Worm (Caenorhabditis elegans) whole organism, midembryonic: ENCODE measurements around the gene ilys-6.

Experiments
- T22C8.4 ChIP-seq: fragments of 200-800 bp; sonication (Bioruptor generic); IDR thresholded peaks from 2 replicates; pipeline ENCODE4 v1.3.6; 2022; ENCODE audit warnings: missing genetic modification characterization, missing compliant biosample characterization
- cog-1 ChIP-seq: sonication (generic microtip); optimal IDR thresholded peaks from 2 replicates; lab custom pipeline; 2016; ENCODE audit warnings: missing genetic modification characterization, missing compliant biosample characterization
- flt-1 ChIP-seq: fragments of 200-800 bp; sonication (Bioruptor generic); IDR thresholded peaks from 2 replicates; pipeline ENCODE4 v1.3.6; 2022; ENCODE audit warnings: missing genetic modification characterization, missing compliant biosample characterization
- klf-2 ChIP-seq: fragments of 200-800 bp; sonication (Bioruptor generic); conservative IDR thresholded peaks from 2 replicates; pipeline ENCODE4 v1.3.6; 2022; ENCODE audit warnings: missing genetic modification reagents, missing genetic modification characterization, missing compliant biosample characterization
- med-1 ChIP-seq: sonication (generic microtip); optimal IDR thresholded peaks from 2 replicates; lab custom pipeline; 2017; ENCODE audit warnings: missing genetic modification characterization, mild to moderate bottlenecking, missing compliant biosample characterization, antibody characterized with exemption, missing genetic modification reagents; ENCODE audit not compliant: insufficient read depth
- ref-1 ChIP-seq: fragments of 200-800 bp; sonication (Bioruptor generic); conservative IDR thresholded peaks from 2 replicates; pipeline ENCODE4 v1.3.6; 2022; ENCODE audit warnings: missing genetic modification reagents, missing genetic modification characterization, missing compliant biosample characterization
- ztf-23 ChIP-seq: fragments of 200-800 bp; sonication (Bioruptor generic); IDR thresholded peaks from 2 replicates; pipeline ENCODE4 v1.3.6; 2022; ENCODE audit warnings: missing genetic modification reagents, missing genetic modification characterization, missing compliant biosample characterization

- no peak for TF ChIP-seq ref-1
- TF ChIP-seq med-1, result no peak
- TF ChIP-seq cog-1 (tag; lab: Kevin White, UChicago), result no peak
- TF ChIP-seq ztf-23, result no peak
- TF ChIP-seq flt-1 (GFP tag; lab: Robert Waterston, UW), result no peak
- TF ChIP-seq T22C8.4, result no peak
- no peak for TF ChIP-seq klf-2 (GFP tag; lab: Robert Waterston, UW)
These were observed 30.0 kb downstream of the ilys-6 start for ce11 chrIV:4033490-4033889.
